Worm (Caenorhabditis elegans): ENCODE results near the gene srlf-30.

Gene srlf-30

DNA sequence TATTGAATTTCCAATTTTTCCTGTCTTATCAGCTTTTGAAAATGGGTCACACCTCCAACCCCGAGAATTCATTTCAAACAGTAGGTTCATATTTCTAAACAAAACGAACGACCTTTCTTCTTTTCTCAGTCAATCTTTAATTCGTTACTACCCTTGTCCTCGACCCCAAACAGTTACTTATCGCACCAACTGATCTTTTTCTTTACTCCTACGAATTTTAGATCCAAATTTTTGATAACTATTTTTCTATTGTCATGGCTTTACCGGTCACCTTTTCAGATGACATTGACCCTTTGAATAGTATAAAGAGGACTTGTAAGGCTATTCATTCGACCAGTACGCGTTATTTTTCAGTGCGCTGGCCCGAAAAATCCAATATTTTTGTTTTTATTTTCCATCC, 16.0 kb downstream of the srlf-30 start:
- TF ChIP-seq F26F4.8 (GFP tag; conservative IDR thresholded peaks at IDR 0.05), result no peak
- no peak for TF ChIP-seq aha-1 (tag)
- TF ChIP-seq lsy-2 (tag; optimal IDR thresholded peaks at IDR 0.05), result no peak
- TF ChIP-seq ceh-44 (GFP tag; IDR thresholded peaks at IDR 0.05), result no peak
- TF ChIP-seq F37D6.2 (tag; optimal IDR thresholded peaks at IDR 0.05), result no peak
- no peak for TF ChIP-seq fkh-10 (GFP tag; optimal IDR thresholded peaks at IDR 0.05)
- TF ChIP-seq mep-1 (tag; optimal IDR thresholded peaks at IDR 0.05), result no peak
- no peak for TF ChIP-seq ztf-7 (tag; optimal IDR thresholded peaks at IDR 0.05)
- no peak for TF ChIP-seq daf-19 (GFP tag; conservative IDR thresholded peaks at IDR 0.05)
- TF ChIP-seq hlh-30 (tag; optimal IDR thresholded peaks at IDR 0.05; ENCODE audit: insufficient read depth), result no peak
- no peak for TF ChIP-seq unc-130 (GFP tag; optimal IDR thresholded peaks at IDR 0.05)
- TF ChIP-seq T26A8.4 (GFP tag; IDR thresholded peaks at IDR 0.05), result no peak

DNA sequence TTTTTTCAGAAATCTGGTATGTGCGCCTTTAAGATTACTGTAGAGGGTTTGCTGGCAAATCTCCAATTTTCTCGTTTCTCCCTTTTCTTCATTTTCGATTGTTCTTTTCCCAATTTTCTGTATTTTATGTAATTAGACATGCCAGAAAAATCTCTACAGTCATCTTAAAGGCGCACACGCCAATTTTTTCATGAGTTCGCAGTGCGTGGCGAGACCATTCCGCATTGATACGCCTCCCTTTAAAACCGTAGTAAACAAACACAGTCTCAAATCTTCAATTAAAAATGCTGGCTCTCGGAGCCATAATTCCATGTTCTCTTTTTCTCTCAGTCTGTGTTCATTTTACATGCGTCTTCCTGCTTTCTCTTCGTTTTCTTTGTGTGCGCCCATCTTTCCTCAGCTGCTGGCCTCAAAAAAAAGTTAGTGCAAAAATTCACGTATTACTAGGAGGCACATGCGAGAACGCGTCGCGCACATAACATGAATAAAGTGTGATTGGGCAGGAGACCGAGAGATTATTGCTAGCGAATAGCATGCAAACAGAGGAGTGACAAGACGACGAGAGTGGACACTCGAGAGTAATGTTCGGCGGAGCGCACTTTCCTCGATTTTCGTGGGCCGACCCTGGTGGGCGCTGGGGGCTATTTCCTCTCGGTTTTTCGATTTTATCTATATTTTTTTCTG, 18.8 kb downstream of the srlf-30 start:
- peak; percentile 87 for TF ChIP-seq mep-1 (tag; optimal IDR thresholded peaks at IDR 0.05)
- peak; percentile 39; the same call in 1 of the 2 replicates for TF ChIP-seq vab-7 (GFP tag; IDR thresholded peaks at IDR 0.05)
- TF ChIP-seq mes-2 (tag; optimal IDR thresholded peaks at IDR 0.05; ENCODE audit: poor library complexity, severe bottlenecking), result peak; percentile 66
- no peak for TF ChIP-seq lin-29 (GFP tag; IDR thresholded peaks at IDR 0.05)
- TF ChIP-seq nhr-11 (tag; optimal IDR thresholded peaks at IDR 0.05), result peak; percentile 77
- 0 out of 2 replicates have a peak, but pooled peaks have one; percentile 4 for TF ChIP-seq ceh-44 (GFP tag; IDR thresholded peaks at IDR 0.05)
- TF ChIP-seq daf-8 (GFP tag; IDR thresholded peaks at IDR 0.05), result no peak
- no peak for TF ChIP-seq Y75B8A.6 (GFP tag; IDR thresholded peaks at IDR 0.05)
- peak; percentile 86 for TF ChIP-seq hmg-1.1 (GFP tag; IDR thresholded peaks at IDR 0.05)
- TF ChIP-seq F10B5.3 (tag; optimal IDR thresholded peaks at IDR 0.05), result no peak
- TF ChIP-seq unc-62 (GFP tag; optimal IDR thresholded peaks at IDR 0.05 in 1 of 2), result peak in 1 of 2 experiments; percentile 96
- no peak for TF ChIP-seq unc-62 (tag; optimal IDR thresholded peaks at IDR 0.05)
- no peak for TF ChIP-seq set-16 (GFP tag; IDR thresholded peaks at IDR 0.05)
- 0 out of 2 replicates have a peak, but pooled peaks have one; percentile 44 for TF ChIP-seq snpc-1.2 (GFP tag; IDR thresholded peaks at IDR 0.05)
- TF ChIP-seq pqm-1 (tag; optimal IDR thresholded peaks at IDR 0.05), result peak; percentile 3
- no peak for TF ChIP-seq php-3 (GFP tag; IDR thresholded peaks at IDR 0.05)
- no peak for TF ChIP-seq lim-7 (GFP tag; IDR thresholded peaks at IDR 0.05)
- TF ChIP-seq ctbp-1 (GFP tag; IDR thresholded peaks at IDR 0.05), result peak; percentile 75
- 0 out of 2 replicates have a peak, but pooled peaks have one; percentile 36 for TF ChIP-seq arid-1 (GFP tag; conservative IDR thresholded peaks at IDR 0.05)
- TF ChIP-seq lir-3 (tag; optimal IDR thresholded peaks at IDR 0.05), result no peak
- peak; percentile 99 for TF ChIP-seq aha-1 (tag)
- TF ChIP-seq attf-4 (tag; optimal IDR thresholded peaks at IDR 0.05), result no peak
- TF ChIP-seq nhr-42 (GFP tag; IDR thresholded peaks at IDR 0.05), result peak; percentile 42; the same call in 1 of the 2 replicates
- TF ChIP-seq spr-3 (GFP tag; optimal IDR thresholded peaks at IDR 0.05), result peak; percentile 35
- TF ChIP-seq lin-38 (GFP tag; IDR thresholded peaks at IDR 0.05), result peak; percentile 87
- TF ChIP-seq dve-1 (tag; optimal IDR thresholded peaks at IDR 0.05; ENCODE audit: insufficient read depth), result peak; percentile 76
- peak; percentile 53 for TF ChIP-seq nhr-77 (tag; optimal IDR thresholded peaks at IDR 0.05)
- TF ChIP-seq ztf-11 (tag; optimal IDR thresholded peaks at IDR 0.05), result no peak
- TF ChIP-seq nhr-10 (tag; optimal IDR thresholded peaks at IDR 0.05), result no peak
- TF ChIP-seq hlh-30 (tag; optimal IDR thresholded peaks at IDR 0.05; ENCODE audit: insufficient read depth), result peak; percentile 96
- peak; percentile 64 for TF ChIP-seq dmd-6 (GFP tag; IDR thresholded peaks at IDR 0.05)
- peak; percentile 89 for TF ChIP-seq mxl-3 (GFP tag; optimal IDR thresholded peaks at IDR 0.05)
- no peak for TF ChIP-seq tag-97 (GFP tag; IDR thresholded peaks at IDR 0.05)
- TF ChIP-seq lin-1 (GFP tag; IDR thresholded peaks at IDR 0.05), result peak; percentile 48; the same call in 1 of the 2 replicates
- no peak for TF ChIP-seq unc-130 (GFP tag; optimal IDR thresholded peaks at IDR 0.05)
- no peak for TF ChIP-seq Y48G9A.11 (GFP tag; IDR thresholded peaks at IDR 0.05)
- no peak for TF ChIP-seq madf-9 (GFP tag; conservative IDR thresholded peaks at IDR 0.05)
- TF ChIP-seq ztf-7 (tag; optimal IDR thresholded peaks at IDR 0.05), result no peak
- TF ChIP-seq nhr-48 (tag; optimal IDR thresholded peaks at IDR 0.05), result peak; percentile 25
- no peak for TF ChIP-seq zip-2 (tag; optimal IDR thresholded peaks at IDR 0.05)
- peak; percentile 89 to 99 for TF ChIP-seq hif-1 (tag; optimal IDR thresholded peaks at IDR 0.05)
- no peak for TF ChIP-seq ceh-28 (tag; optimal IDR thresholded peaks at IDR 0.05)

Data from whole organism, L4 larva.